Fruit fly (Drosophila melanogaster) whole organism, prepupa: ENCODE data around the gene fz2.

Experiments
- Blimp-1 ChIP-seq: fragments of 200-800 bp; sonication (Bioruptor generic); optimal IDR thresholded peaks from 3 replicates; lab custom pipeline; 2017; ENCODE audit warnings: missing biosample characterization, missing genetic modification characterization, mild to moderate bottlenecking, moderate library complexity, missing genetic modification reagents
- CG10631 ChIP-seq: fragments of 200-800 bp; sonication (Bioruptor generic); optimal IDR thresholded peaks from 2 replicates; lab custom pipeline; 2016; ENCODE audit warnings: missing biosample characterization, missing genetic modification characterization
- CG10669 ChIP-seq: fragments of 200-800 bp; sonication (Bioruptor generic); optimal IDR thresholded peaks from 3 replicates; lab custom pipeline; 2018; ENCODE audit warnings: missing biosample characterization, mild to moderate bottlenecking, missing genetic modification characterization, moderate library complexity
- CG11294 ChIP-seq: fragments of 200-800 bp; sonication (Bioruptor generic); IDR thresholded peaks from 2 replicates; pipeline ENCODE4 v1.3.6; 2022; ENCODE audit warnings: missing biosample characterization, missing genetic modification characterization
- CG11762 ChIP-seq: fragments of 200-800 bp; sonication (Bioruptor generic); optimal IDR thresholded peaks from 3 replicates; lab custom pipeline; 2016; ENCODE audit warnings: missing biosample characterization, missing genetic modification characterization; ENCODE audit not compliant: insufficient read depth
- CG11902 ChIP-seq: fragments of 200-800 bp; sonication (Bioruptor generic); optimal IDR thresholded peaks from 3 replicates; lab custom pipeline; 2016; ENCODE audit warnings: missing biosample characterization, missing genetic modification characterization
- CG15336 ChIP-seq: fragments of 200-800 bp; sonication (Bioruptor generic); IDR thresholded peaks from 2 replicates; pipeline ENCODE4 v1.3.6; 2022; ENCODE audit warnings: missing biosample characterization, missing genetic modification characterization
- CG1621 ChIP-seq: fragments of 200-800 bp; sonication (Bioruptor generic); optimal IDR thresholded peaks from 3 replicates; lab custom pipeline; 2018; ENCODE audit warnings: missing biosample characterization, mild to moderate bottlenecking, missing genetic modification characterization
- CG16779 ChIP-seq: fragments of 200-800 bp; sonication (Bioruptor generic); optimal IDR thresholded peaks from 3 replicates; lab custom pipeline; 2017; ENCODE audit warnings: missing biosample characterization, mild to moderate bottlenecking, missing genetic modification characterization
- CG3032 ChIP-seq: fragments of 200-800 bp; optimal IDR thresholded peaks from 2 replicates; lab custom pipeline; 2019; ENCODE audit warnings: missing biosample characterization, mild to moderate bottlenecking, missing genetic modification characterization, moderate library complexity
- CG31627 ChIP-seq: fragments of 200-800 bp; sonication (Bioruptor generic); optimal IDR thresholded peaks from 3 replicates; lab custom pipeline; 2016; ENCODE audit warnings: missing biosample characterization, missing genetic modification characterization
- CG32006 ChIP-seq: fragments of 200-800 bp; sonication (Bioruptor generic); optimal IDR thresholded peaks from 3 replicates; lab custom pipeline; 2017; ENCODE audit warnings: missing biosample characterization, mild to moderate bottlenecking, missing genetic modification characterization
- CG3919 ChIP-seq: fragments of 200-800 bp; sonication (Bioruptor generic); optimal IDR thresholded peaks from 3 replicates; lab custom pipeline; 2016; ENCODE audit warnings: missing biosample characterization, missing genetic modification characterization
- CG4318 ChIP-seq: fragments of 200-800 bp; sonication (Bioruptor generic); optimal IDR thresholded peaks from 3 replicates; lab custom pipeline; 2017; ENCODE audit warnings: missing biosample characterization, mild to moderate bottlenecking, missing genetic modification characterization
- CG6276 ChIP-seq: fragments of 200-800 bp; sonication (Bioruptor generic); optimal IDR thresholded peaks from 2 replicates; lab custom pipeline; 2017; ENCODE audit warnings: missing biosample characterization, mild to moderate bottlenecking, missing genetic modification characterization
- CG6792 ChIP-seq: fragments of 200-800 bp; sonication (Bioruptor generic); optimal IDR thresholded peaks from 3 replicates; lab custom pipeline; 2016; ENCODE audit warnings: missing biosample characterization, missing genetic modification characterization
- CG6808 ChIP-seq: fragments of 200-800 bp; sonication (Bioruptor generic); optimal IDR thresholded peaks from 3 replicates; lab custom pipeline; 2017; ENCODE audit warnings: missing biosample characterization, missing genetic modification characterization, mild to moderate bottlenecking, moderate library complexity, missing genetic modification reagents
- CG6854 ChIP-seq: fragments of 200-800 bp; sonication (Bioruptor generic); optimal IDR thresholded peaks from 2 replicates; lab custom pipeline; 2017; ENCODE audit warnings: missing biosample characterization, mild to moderate bottlenecking, missing genetic modification characterization
- CG7368 ChIP-seq: fragments of 200-800 bp; sonication (Bioruptor generic); optimal IDR thresholded peaks from 3 replicates; lab custom pipeline; 2016; ENCODE audit warnings: missing biosample characterization, missing genetic modification characterization
- CG8119 ChIP-seq: fragments of 200-800 bp; sonication (Bioruptor generic); IDR thresholded peaks from 3 replicates; pipeline ENCODE4 v1.3.6; 2022; ENCODE audit warnings: missing biosample characterization, missing genetic modification characterization
- CG8319 ChIP-seq: fragments of 200-800 bp; sonication (Bioruptor generic); optimal IDR thresholded peaks from 3 replicates; lab custom pipeline; 2016; ENCODE audit warnings: missing biosample characterization, missing genetic modification characterization
- CG8632 ChIP-seq: fragments of 200-800 bp; sonication (Bioruptor generic); optimal IDR thresholded peaks from 3 replicates; lab custom pipeline; 2016; ENCODE audit warnings: missing biosample characterization, missing genetic modification characterization
- CG9139 ChIP-seq: fragments of 200-800 bp; sonication (Bioruptor generic); optimal IDR thresholded peaks from 3 replicates; lab custom pipeline; 2017; ENCODE audit warnings: missing biosample characterization, mild to moderate bottlenecking, missing genetic modification characterization
- Eip75B ChIP-seq: fragments of 200-800 bp; sonication (Bioruptor generic); optimal IDR thresholded peaks from 3 replicates; lab custom pipeline; 2016; ENCODE audit warnings: missing biosample characterization, missing genetic modification characterization
- Eip78C ChIP-seq: fragments of 200-800 bp; sonication (Bioruptor generic); peaks from one replicate; lab custom pipeline; 2016; ENCODE audit warnings: missing biosample characterization, missing genetic modification characterization
- Ets21C ChIP-seq: fragments of 200-800 bp; sonication (Bioruptor generic); optimal IDR thresholded peaks from 3 replicates; lab custom pipeline; 2016; ENCODE audit warnings: missing biosample characterization, missing genetic modification characterization
- Gug ChIP-seq: fragments of 200-800 bp; sonication (Bioruptor generic); IDR thresholded peaks from 2 replicates; pipeline ENCODE4 v1.3.6; 2022; ENCODE audit warnings: missing biosample characterization, missing genetic modification characterization
- Hr38 ChIP-seq: sonication (Bioruptor generic); optimal IDR thresholded peaks from 2 replicates; lab custom pipeline; 2016; ENCODE audit warnings: missing biosample characterization, missing genetic modification characterization
- Hr39 ChIP-seq: fragments of 200-800 bp; sonication (Bioruptor generic); optimal IDR thresholded peaks from 2 replicates; lab custom pipeline; 2016; ENCODE audit warnings: missing biosample characterization, missing genetic modification characterization
- Hr4 ChIP-seq: fragments of 200-800 bp; sonication (Bioruptor generic); optimal IDR thresholded peaks from 3 replicates; lab custom pipeline; 2016; ENCODE audit warnings: missing biosample characterization, missing genetic modification characterization
- OdsH ChIP-seq: fragments of 200-800 bp; sonication (Bioruptor generic); optimal IDR thresholded peaks from 3 replicates; lab custom pipeline; 2016; ENCODE audit warnings: missing biosample characterization, missing genetic modification characterization
- Smox ChIP-seq: fragments of 200-800 bp; sonication (Bioruptor generic); optimal IDR thresholded peaks from 3 replicates; lab custom pipeline; 2016; ENCODE audit warnings: missing biosample characterization, missing genetic modification characterization
- Sox102F ChIP-seq: fragments of 200-800 bp; sonication (Bioruptor generic); optimal IDR thresholded peaks from 2 replicates; lab custom pipeline; 2016; ENCODE audit warnings: missing biosample characterization, mild to moderate bottlenecking, missing genetic modification characterization
- Sox14 ChIP-seq: fragments of 200-800 bp; sonication (Bioruptor generic); optimal IDR thresholded peaks from 3 replicates; lab custom pipeline; 2016; ENCODE audit warnings: missing biosample characterization, missing genetic modification characterization
- achi ChIP-seq: fragments of 200-800 bp; sonication (Bioruptor generic); optimal IDR thresholded peaks from 3 replicates; lab custom pipeline; 2016; ENCODE audit warnings: missing biosample characterization, missing genetic modification characterization
- cyc ChIP-seq: fragments of 200-800 bp; sonication (Bioruptor generic); optimal IDR thresholded peaks from 3 replicates; lab custom pipeline; 2016; ENCODE audit warnings: missing biosample characterization, missing genetic modification characterization
- dsx ChIP-seq: fragments of 200-800 bp; optimal IDR thresholded peaks from 3 replicates; lab custom pipeline; 2019; ENCODE audit warnings: missing biosample characterization, mild to moderate bottlenecking, missing genetic modification characterization, moderate library complexity; ENCODE audit not compliant: poor library complexity, severe bottlenecking
- esn ChIP-seq: fragments of 200-800 bp; sonication (Bioruptor generic); optimal IDR thresholded peaks from 2 replicates; lab custom pipeline; 2016; ENCODE audit warnings: missing biosample characterization, mild to moderate bottlenecking, missing genetic modification characterization, moderate library complexity
- fd59A ChIP-seq: fragments of 200-800 bp; sonication (Bioruptor generic); optimal IDR thresholded peaks from 2 replicates; lab custom pipeline; 2017; ENCODE audit warnings: missing biosample characterization, mild to moderate bottlenecking, missing genetic modification characterization, missing genetic modification reagents
- fd85E ChIP-seq: fragments of 200-800 bp; sonication (Bioruptor generic); optimal IDR thresholded peaks from 3 replicates; lab custom pipeline; 2016; ENCODE audit warnings: missing biosample characterization, missing genetic modification characterization
- fkh ChIP-seq: fragments of 200-800 bp; sonication (Bioruptor generic); optimal IDR thresholded peaks from 3 replicates; lab custom pipeline; 2017; ENCODE audit warnings: missing biosample characterization, mild to moderate bottlenecking, missing genetic modification characterization, moderate library complexity
- net ChIP-seq: fragments of 200-800 bp; sonication (Bioruptor generic); optimal IDR thresholded peaks from 3 replicates; lab custom pipeline; 2016; ENCODE audit warnings: missing biosample characterization, missing genetic modification characterization
- pdm3 ChIP-seq: fragments of 200-800 bp; sonication (Bioruptor generic); optimal IDR thresholded peaks from 3 replicates; lab custom pipeline; 2016; ENCODE audit warnings: missing biosample characterization, missing genetic modification characterization
- salr ChIP-seq, 2 experiments: fragments of 200-800 bp; sonication (Bioruptor generic); optimal IDR thresholded peaks; 3 replicates each; lab custom pipeline; 2016 to 2018; ENCODE audit warnings: missing biosample characterization in 2 of 2, missing genetic modification characterization in 2 of 2, mild to moderate bottlenecking in 1 of 2
- spab ChIP-seq: fragments of 200-800 bp; sonication (Bioruptor generic); optimal IDR thresholded peaks from 2 replicates; lab custom pipeline; 2017; ENCODE audit warnings: missing biosample characterization, mild to moderate bottlenecking, missing genetic modification characterization, missing genetic modification reagents
- ss ChIP-seq, 2 experiments: fragments of 200-800 bp; sonication (Bioruptor generic); optimal IDR thresholded peaks; 2 replicates in 1 of 2; 3 replicates in 1 of 2; lab custom pipeline; 2017 to 2018; ENCODE audit warnings: mild to moderate bottlenecking in 2 of 2, missing biosample characterization in 2 of 2, missing genetic modification characterization in 2 of 2, moderate library complexity in 1 of 2
- svp ChIP-seq: fragments of 200-800 bp; sonication (Bioruptor generic); peaks from one replicate; lab custom pipeline; 2016; ENCODE audit warnings: missing biosample characterization, missing genetic modification characterization
- topi ChIP-seq: fragments of 200-800 bp; sonication (Bioruptor generic); optimal IDR thresholded peaks from 3 replicates; lab custom pipeline; 2016; ENCODE audit warnings: missing biosample characterization, missing genetic modification characterization
- vri ChIP-seq: fragments of 200-800 bp; sonication (Bioruptor generic); optimal IDR thresholded peaks from 3 replicates; lab custom pipeline; 2016; ENCODE audit warnings: missing biosample characterization, mild to moderate bottlenecking, missing genetic modification characterization

fz2 gene

dm6 chr3L:19176626-19177025, 58.5 kb downstream of the fz2 start:
- TF ChIP-seq CG10631 (GFP tag; lab: Kevin White, UChicago) (no peak), salr (GFP tag; optimal IDR thresholded peaks at IDR 0.05; lab: Kevin White, UChicago) (no peak), Hr4 (GFP tag; lab: Kevin White, UChicago) (no peak), dsx (no peak), Hr39 (GFP tag; lab: Kevin White, UChicago) (no peak), fkh (GFP tag; lab: Kevin White, UChicago) (no peak), Ets21C (GFP tag; lab: Kevin White, UChicago) (no peak), topi (no peak), achi (GFP tag; lab: Kevin White, UChicago) (no peak), CG8119 (GFP tag; lab: Robert Waterston, UW) (no peak), Eip78C (GFP tag; lab: Kevin White, UChicago) (no peak), Eip75B (no peak)

dm6 chr3L:19175368-19175767, 59.8 kb downstream of the fz2 start:
- TF ChIP-seq fd85E (GFP tag; lab: Kevin White, UChicago) (no peak), CG15336 (GFP tag; lab: Robert Waterston, UW) (no peak), CG11294 (GFP tag; lab: Robert Waterston, UW) (no peak), Hr38 (GFP tag; lab: Kevin White, UChicago) (no peak), Ets21C (GFP tag; lab: Kevin White, UChicago) (no peak), CG3919 (GFP tag; lab: Kevin White, UChicago) (peak; percentile 36), Gug (GFP tag; lab: Robert Waterston, UW) (no peak), CG8632 (GFP tag; lab: Kevin White, UChicago) (no peak), Smox (peak; percentile 36), CG6808 (GFP tag; lab: Kevin White, UChicago) (peak; percentile 2), CG7368 (GFP tag; lab: Kevin White, UChicago) (no peak), CG6792 (peak; percentile 21), Sox102F (peak; percentile 12), vri (peak; percentile 12), CG1621 (tag; lab: Kevin White, UChicago) (peak; percentile 17), CG4318 (no peak), CG16779 (tag; lab: Kevin White, UChicago) (no peak), Sox14 (GFP tag; lab: Kevin White, UChicago) (peak; percentile 39), fd59A (GFP tag; lab: Kevin White, UChicago) (peak; percentile 9), esn (GFP tag; lab: Kevin White, UChicago) (peak; percentile 51), fkh (GFP tag; lab: Kevin White, UChicago) (no peak), CG9139 (GFP tag; lab: Kevin White, UChicago) (no peak), spab (GFP tag; lab: Kevin White, UChicago) (peak; percentile 26), CG6854 (GFP tag; lab: Kevin White, UChicago) (no peak), CG32006 (peak; percentile 37), svp (GFP tag; lab: Kevin White, UChicago) (peak; percentile 82), CG31627 (GFP tag; lab: Kevin White, UChicago) (peak; percentile 51), CG8319 (GFP tag; lab: Kevin White, UChicago) (no peak), Hr39 (GFP tag; lab: Kevin White, UChicago) (peak; percentile 42), Eip75B (peak; percentile 28), cyc (peak; percentile 33), salr (GFP tag; optimal IDR thresholded peaks at IDR 0.05; lab: Kevin White, UChicago) (no peak), CG8119 (GFP tag; lab: Robert Waterston, UW) (no peak), CG10669 (peak; percentile 39), pdm3 (GFP tag; lab: Kevin White, UChicago) (peak; percentile 27), CG10631 (GFP tag; lab: Kevin White, UChicago) (peak; percentile 8), dsx (peak; percentile 9), ss (GFP tag; optimal IDR thresholded peaks at IDR 0.05; lab: Kevin White, UChicago) (peak in 1 of 2 experiments; percentile 25), Blimp-1 (GFP tag; lab: Kevin White, UChicago) (no peak), CG3032 (tag; lab: Kevin White, UChicago) (peak; percentile 21), OdsH (GFP tag; lab: Kevin White, UChicago) (peak; percentile 22), CG11762 (GFP tag; lab: Kevin White, UChicago) (no peak), CG11902 (GFP tag; lab: Kevin White, UChicago) (no peak), CG6276 (GFP tag; lab: Kevin White, UChicago) (no peak), net (no peak)
